Fruit fly (Drosophila melanogaster): ENCODE measurements around the gene Ipp.

Gene Ipp

DNA sequence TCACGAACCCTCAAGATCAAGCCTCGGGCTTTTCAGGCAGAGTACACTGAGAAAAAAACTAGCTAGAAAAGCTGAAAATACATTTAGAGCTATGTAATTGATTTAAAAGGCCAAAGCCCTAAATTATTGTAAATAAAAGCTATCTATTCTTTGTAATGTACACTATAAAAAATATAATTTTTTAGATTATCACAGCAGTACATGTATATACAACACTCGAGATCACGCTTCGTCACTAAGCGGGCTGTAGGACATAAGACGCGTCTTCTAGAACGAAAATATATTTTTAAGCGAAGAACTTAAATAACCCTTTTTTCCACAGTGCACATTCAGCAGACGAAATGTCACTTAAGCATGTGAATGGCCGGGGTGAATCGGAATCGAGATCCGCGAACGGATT, 17.2 kb upstream of the Ipp start:
- TF ChIP-seq EcR (GFP tag; optimal IDR thresholded peaks at IDR 0.05) (no peak), gl (tag; optimal IDR thresholded peaks at IDR 0.05) (no peak), CG12605 (GFP tag; IDR thresholded peaks at IDR 0.05) (no peak), CG14655 (GFP tag; optimal IDR thresholded peaks at IDR 0.05) (peak; percentile 37), CG9948 (tag; optimal IDR thresholded peaks at IDR 0.05) (peak; percentile 57), Snoo (tag; optimal IDR thresholded peaks at IDR 0.05) (peak; percentile 54), Ets98B (GFP tag; IDR thresholded peaks at IDR 0.05) (no peak), CG8159 (tag; optimal IDR thresholded peaks at IDR 0.05) (peak; percentile 81), D1 (tag; optimal IDR thresholded peaks at IDR 0.05) (no peak), CG32121 (GFP tag; IDR thresholded peaks at IDR 0.05) (no peak), CG13204 (GFP tag; optimal IDR thresholded peaks at IDR 0.05) (no peak), CG34367 (tag; optimal IDR thresholded peaks at IDR 0.05) (peak; percentile 28), CG4496 (GFP tag; IDR thresholded peaks at IDR 0.05) (no peak), rn (GFP tag; IDR thresholded peaks at IDR 0.05) (no peak), fd96Ca (GFP tag; IDR thresholded peaks at IDR 0.05) (no peak), Pif1B (GFP tag; optimal IDR thresholded peaks at IDR 0.05) (peak; percentile 26), Pif1A (GFP tag; optimal IDR thresholded peaks at IDR 0.05) (peak; percentile 55), CG15710 (tag; optimal IDR thresholded peaks at IDR 0.05) (peak; percentile 63), CG17806 (tag; optimal IDR thresholded peaks at IDR 0.05) (peak; percentile 61), CG10348 (GFP tag; IDR thresholded peaks at IDR 0.05) (no peak), CG8301 (tag; optimal IDR thresholded peaks at IDR 0.05) (no peak)

dm6 chr3R:13943360-13943759, 15.2 kb upstream of the Ipp start, which contains the start of gene Art9:
Gene Art9 (minus strand): TSS chr3R:13943460.
- TF ChIP-seq CG4496 (GFP tag; IDR thresholded peaks at IDR 0.05) (no peak), CG12605 (GFP tag; IDR thresholded peaks at IDR 0.05) (no peak), fd96Ca (GFP tag; IDR thresholded peaks at IDR 0.05) (no peak), Ets98B (GFP tag; IDR thresholded peaks at IDR 0.05) (no peak), EcR (GFP tag; optimal IDR thresholded peaks at IDR 0.05) (no peak), CG8301 (tag; optimal IDR thresholded peaks at IDR 0.05) (no peak), CG9948 (tag; optimal IDR thresholded peaks at IDR 0.05) (no peak), CG17806 (tag; optimal IDR thresholded peaks at IDR 0.05) (no peak), gl (tag; optimal IDR thresholded peaks at IDR 0.05) (no peak), CG15710 (tag; optimal IDR thresholded peaks at IDR 0.05) (no peak), D1 (tag; optimal IDR thresholded peaks at IDR 0.05) (no peak), CG10348 (GFP tag; IDR thresholded peaks at IDR 0.05) (no peak), Pif1B (GFP tag; optimal IDR thresholded peaks at IDR 0.05) (no peak), CG13204 (GFP tag; optimal IDR thresholded peaks at IDR 0.05) (no peak), Pif1A (GFP tag; optimal IDR thresholded peaks at IDR 0.05) (no peak), Snoo (tag; optimal IDR thresholded peaks at IDR 0.05) (no peak), CG34367 (tag; optimal IDR thresholded peaks at IDR 0.05) (no peak), CG32121 (GFP tag; IDR thresholded peaks at IDR 0.05) (no peak), CG8159 (tag; optimal IDR thresholded peaks at IDR 0.05) (no peak)

DNA sequence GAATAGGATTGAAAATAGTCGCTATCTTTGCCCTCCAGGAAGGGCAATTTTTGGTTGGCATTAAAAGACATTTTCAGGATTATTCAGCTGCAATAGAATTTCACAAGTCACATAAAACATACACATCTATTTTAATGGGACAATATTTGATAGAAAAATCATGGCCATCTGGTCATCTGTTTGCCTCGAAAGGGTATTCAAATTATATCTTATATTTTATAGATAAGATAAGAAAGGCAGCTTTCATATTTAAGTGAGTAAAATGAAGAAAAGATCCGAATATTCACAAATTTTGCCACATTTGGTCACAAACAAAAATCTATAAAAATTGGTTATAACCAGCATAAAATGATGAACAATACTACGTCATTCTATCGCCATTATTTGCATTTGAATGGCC, 12.9 kb upstream of the Ipp start, which contains the start of gene Art6:
Gene Art6, minus strand, starts transcription at position 101 of the 400 bp plus-strand sequence.
- TF ChIP-seq CG12605 (GFP tag; IDR thresholded peaks at IDR 0.05) (no peak), Pif1A (GFP tag; optimal IDR thresholded peaks at IDR 0.05) (no peak)

dm6 chr3R:13946117-13946516, 12.5 kb upstream of the Ipp start:
- no peak for TF ChIP-seq CG12605 (GFP tag; IDR thresholded peaks at IDR 0.05)
- TF ChIP-seq rn (GFP tag; IDR thresholded peaks at IDR 0.05), result no peak
- no peak for TF ChIP-seq CG4496 (GFP tag; IDR thresholded peaks at IDR 0.05)
- no peak for TF ChIP-seq gl (tag; optimal IDR thresholded peaks at IDR 0.05)
- no peak for TF ChIP-seq CG32121 (GFP tag; IDR thresholded peaks at IDR 0.05)
- no peak for TF ChIP-seq CG8159 (tag; optimal IDR thresholded peaks at IDR 0.05)
- TF ChIP-seq CG17806 (tag; optimal IDR thresholded peaks at IDR 0.05), result no peak
- TF ChIP-seq EcR (GFP tag; optimal IDR thresholded peaks at IDR 0.05), result no peak
- TF ChIP-seq CG13204 (GFP tag; optimal IDR thresholded peaks at IDR 0.05), result no peak
- TF ChIP-seq Ets98B (GFP tag; IDR thresholded peaks at IDR 0.05), result no peak
- no peak for TF ChIP-seq CG34367 (tag; optimal IDR thresholded peaks at IDR 0.05)
- TF ChIP-seq CG10348 (GFP tag; IDR thresholded peaks at IDR 0.05), result no peak
- no peak for TF ChIP-seq fd96Ca (GFP tag; IDR thresholded peaks at IDR 0.05)
- no peak for TF ChIP-seq CG14655 (GFP tag; optimal IDR thresholded peaks at IDR 0.05)
- TF ChIP-seq Snoo (tag; optimal IDR thresholded peaks at IDR 0.05), result no peak
- TF ChIP-seq CG9948 (tag; optimal IDR thresholded peaks at IDR 0.05), result no peak
- TF ChIP-seq CG8301 (tag; optimal IDR thresholded peaks at IDR 0.05), result no peak
- TF ChIP-seq D1 (tag; optimal IDR thresholded peaks at IDR 0.05), result no peak

DNA sequence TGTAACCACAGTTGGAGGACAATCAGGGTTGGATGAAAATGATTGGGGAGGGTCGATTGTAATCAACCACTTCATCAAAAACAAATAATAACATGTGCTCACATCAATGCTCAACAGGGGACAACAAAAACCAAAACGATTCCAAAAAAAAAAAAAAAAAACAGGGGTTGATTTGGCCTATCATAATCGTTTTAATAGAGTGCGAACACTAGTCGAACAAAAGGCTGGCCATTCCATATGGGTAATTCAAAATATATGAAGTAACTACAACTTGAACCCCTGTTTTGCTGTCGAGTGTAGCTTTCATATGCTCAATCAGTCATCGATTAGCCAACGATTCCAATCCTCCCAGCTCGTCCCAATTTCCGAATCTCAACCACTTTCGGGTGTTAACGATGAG, 11.2 kb upstream of the Ipp start:
- TF ChIP-seq CG4496 (GFP tag; IDR thresholded peaks at IDR 0.05) (no peak), gl (tag; optimal IDR thresholded peaks at IDR 0.05) (no peak), Ets98B (GFP tag; IDR thresholded peaks at IDR 0.05) (no peak), EcR (GFP tag; optimal IDR thresholded peaks at IDR 0.05) (no peak)

DNA sequence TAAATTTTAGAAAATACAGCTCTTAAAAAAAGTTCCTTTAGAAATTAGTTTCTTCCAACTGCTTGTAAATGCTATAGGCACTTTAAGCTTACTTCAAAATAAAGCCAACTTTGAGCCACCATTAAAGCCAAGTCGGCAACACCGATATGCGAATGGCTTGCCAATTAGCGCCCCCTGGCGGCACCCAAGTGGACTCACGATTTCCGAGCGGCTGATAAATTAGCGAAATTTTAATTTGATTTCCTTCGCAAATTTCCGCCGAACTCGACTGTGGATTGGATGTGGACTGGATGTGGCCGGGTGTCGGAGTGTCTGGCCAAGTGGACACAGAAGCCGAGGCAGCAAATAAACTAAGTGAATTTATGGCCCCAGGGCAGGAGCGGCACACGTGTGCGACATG, 10.4 kb upstream of the Ipp start, which contains the start of gene CG31517:
Gene CG31517, plus strand, starts transcription at position 184 of the 400 bp plus-strand sequence.
- no peak for TF ChIP-seq EcR (GFP tag; optimal IDR thresholded peaks at IDR 0.05)
- TF ChIP-seq rn (GFP tag; IDR thresholded peaks at IDR 0.05), result no peak
- no peak for TF ChIP-seq CG10348 (GFP tag; IDR thresholded peaks at IDR 0.05)
- TF ChIP-seq CG14655 (GFP tag; optimal IDR thresholded peaks at IDR 0.05), result no peak
- TF ChIP-seq D1 (tag; optimal IDR thresholded peaks at IDR 0.05), result no peak
- no peak for TF ChIP-seq Pif1B (GFP tag; optimal IDR thresholded peaks at IDR 0.05)
- TF ChIP-seq CG34367 (tag; optimal IDR thresholded peaks at IDR 0.05), result no peak
- TF ChIP-seq CG4496 (GFP tag; IDR thresholded peaks at IDR 0.05), result no peak
- no peak for TF ChIP-seq CG13204 (GFP tag; optimal IDR thresholded peaks at IDR 0.05)
- no peak for TF ChIP-seq Pif1A (GFP tag; optimal IDR thresholded peaks at IDR 0.05)
- no peak for TF ChIP-seq CG8301 (tag; optimal IDR thresholded peaks at IDR 0.05)
- TF ChIP-seq CG15710 (tag; optimal IDR thresholded peaks at IDR 0.05), result no peak
- no peak for TF ChIP-seq Ets98B (GFP tag; IDR thresholded peaks at IDR 0.05)
- TF ChIP-seq CG8159 (tag; optimal IDR thresholded peaks at IDR 0.05), result no peak
- TF ChIP-seq Snoo (tag; optimal IDR thresholded peaks at IDR 0.05), result no peak
- TF ChIP-seq gl (tag; optimal IDR thresholded peaks at IDR 0.05), result no peak
- TF ChIP-seq CG9948 (tag; optimal IDR thresholded peaks at IDR 0.05), result no peak

All from whole organism, pupa.